Fruit fly (Drosophila melanogaster) whole organism, embryonic: ENCODE results near the gene ZIPIC.

Experiments
- Abd-B ChIP-seq: fragments of 200-800 bp; sonication (Bioruptor generic); optimal IDR thresholded peaks from 2 replicates; lab custom pipeline; 2018; ENCODE audit warnings: missing biosample characterization, mild to moderate bottlenecking, missing genetic modification characterization, moderate library complexity
- Antp ChIP-seq: fragments of 200-800 bp; sonication (Bioruptor generic); optimal IDR thresholded peaks from 3 replicates; lab custom pipeline; 2016; ENCODE audit warnings: missing biosample characterization, missing genetic modification characterization
- Atf-2 ChIP-seq: fragments of 200-800 bp; sonication (Bioruptor generic); optimal IDR thresholded peaks from 2 replicates; lab custom pipeline; 2016; ENCODE audit warnings: missing biosample characterization, missing genetic modification characterization
- Atf6 ChIP-seq: fragments of 200-800 bp; sonication (Bioruptor generic); IDR thresholded peaks from 2 replicates; pipeline ENCODE4 v1.3.6; 2022; ENCODE audit warnings: missing biosample characterization, missing genetic modification characterization
- Bdp1 ChIP-seq: fragments of 200-800 bp; sonication (Bioruptor generic); optimal IDR thresholded peaks from 3 replicates; lab custom pipeline; 2016; ENCODE audit warnings: missing biosample characterization, missing genetic modification characterization
- CG11695 ChIP-seq: fragments of 200-800 bp; sonication (Bioruptor generic); IDR thresholded peaks from 3 replicates; pipeline ENCODE4 v1.3.6; 2022; ENCODE audit warnings: missing biosample characterization, missing genetic modification characterization
- CG12744 ChIP-seq: fragments of 200-800 bp; sonication (Bioruptor generic); optimal IDR thresholded peaks from 2 replicates; lab custom pipeline; 2016; ENCODE audit warnings: missing biosample characterization, missing genetic modification characterization
- CG12942 ChIP-seq: fragments of 200-800 bp; sonication (Bioruptor generic); optimal IDR thresholded peaks from 3 replicates; lab custom pipeline; 2016; ENCODE audit warnings: missing biosample characterization, missing genetic modification characterization
- CG15514 ChIP-seq: fragments of 200-800 bp; sonication (Bioruptor generic); optimal IDR thresholded peaks from 3 replicates; lab custom pipeline; 2017; ENCODE audit warnings: missing biosample characterization, missing genetic modification characterization, mild to moderate bottlenecking, moderate library complexity, missing genetic modification reagents
- CG16815 ChIP-seq: fragments of 200-800 bp; sonication (Bioruptor generic); optimal IDR thresholded peaks from 3 replicates; lab custom pipeline; 2017; ENCODE audit warnings: missing biosample characterization, mild to moderate bottlenecking, missing genetic modification characterization
- CG17359 ChIP-seq: fragments of 200-800 bp; sonication (Bioruptor generic); optimal IDR thresholded peaks from 3 replicates; lab custom pipeline; 2018; ENCODE audit warnings: missing biosample characterization, mild to moderate bottlenecking, missing genetic modification characterization, moderate library complexity
- CG17912 ChIP-seq: fragments of 200-800 bp; sonication (Bioruptor generic); optimal IDR thresholded peaks from 2 replicates; lab custom pipeline; 2018; ENCODE audit warnings: missing biosample characterization, mild to moderate bottlenecking, missing genetic modification characterization
- CG2116 ChIP-seq: fragments of 200-800 bp; sonication (Bioruptor generic); optimal IDR thresholded peaks from 3 replicates; lab custom pipeline; 2018; ENCODE audit warnings: missing biosample characterization, mild to moderate bottlenecking, missing genetic modification characterization
- CG2199 ChIP-seq: fragments of 200-800 bp; sonication (Bioruptor generic); IDR thresholded peaks from 3 replicates; pipeline ENCODE4 v1.3.6; 2022; ENCODE audit warnings: missing biosample characterization, missing genetic modification characterization
- CG34422 ChIP-seq: fragments of 200-800 bp; sonication (Bioruptor generic); IDR thresholded peaks from 3 replicates; pipeline ENCODE4 v1.3.6; 2022; ENCODE audit warnings: missing biosample characterization, missing genetic modification characterization
- CG4360 ChIP-seq: fragments of 200-800 bp; sonication (Bioruptor generic); IDR thresholded peaks from 2 replicates; pipeline ENCODE4 v1.3.6; 2022; ENCODE audit warnings: missing biosample characterization, missing genetic modification characterization
- CG4424 ChIP-seq: fragments of 200-800 bp; sonication (Bioruptor generic); optimal IDR thresholded peaks from 3 replicates; lab custom pipeline; 2016; ENCODE audit warnings: missing biosample characterization, missing genetic modification characterization
- CG6254 ChIP-seq: fragments of 200-800 bp; sonication (Bioruptor generic); optimal IDR thresholded peaks from 3 replicates; lab custom pipeline; 2017; ENCODE audit warnings: mild to moderate bottlenecking, missing biosample characterization, missing genetic modification reagents, missing genetic modification characterization
- CG6854 ChIP-seq: fragments of 200-800 bp; sonication (Bioruptor generic); optimal IDR thresholded peaks from 3 replicates; lab custom pipeline; 2017; ENCODE audit warnings: missing biosample characterization, mild to moderate bottlenecking, missing genetic modification characterization
- CG8765 ChIP-seq: fragments of 200-800 bp; sonication (Bioruptor generic); IDR thresholded peaks from 2 replicates; pipeline ENCODE4 v1.3.6; 2022; ENCODE audit warnings: missing biosample characterization, missing genetic modification characterization
- CG8924 ChIP-seq: fragments of 200-800 bp; optimal IDR thresholded peaks from 3 replicates; lab custom pipeline; 2019; ENCODE audit warnings: missing biosample characterization, mild to moderate bottlenecking, missing genetic modification characterization, moderate library complexity
- CG9727 ChIP-seq: fragments of 200-800 bp; sonication (Bioruptor generic); optimal IDR thresholded peaks from 3 replicates; lab custom pipeline; 2017; ENCODE audit warnings: missing biosample characterization, mild to moderate bottlenecking, missing genetic modification characterization
- CTCF ChIP-seq: fragments of 200-800 bp; sonication (Bioruptor generic); optimal IDR thresholded peaks from 2 replicates; lab custom pipeline; 2017; ENCODE audit warnings: missing biosample characterization, mild to moderate bottlenecking, missing genetic modification characterization, moderate library complexity
- Chrac-16 ChIP-seq: fragments of 200-800 bp; sonication (Bioruptor generic); optimal IDR thresholded peaks from 3 replicates; lab custom pipeline; 2016; ENCODE audit warnings: missing biosample characterization, missing genetic modification characterization
- D ChIP-seq, 2 experiments: fragments of 200-800 bp in 1 of 2; fragments of >200 bp in 1 of 2; sonication (Bioruptor generic) in 1 of 2; optimal IDR thresholded peaks; 2 replicates in 1 of 2; 3 replicates in 1 of 2; lab custom pipeline; 2017; ENCODE audit warnings: mild to moderate bottlenecking in 1 of 2, missing biosample characterization in 1 of 2, missing genetic modification characterization in 1 of 2, missing genetic modification reagents in 1 of 2
- Dbx ChIP-seq: fragments of 200-800 bp; sonication (Bioruptor generic); IDR thresholded peaks from 3 replicates; pipeline ENCODE4 v1.3.6; 2022; ENCODE audit warnings: missing biosample characterization, missing genetic modification characterization
- Dek ChIP-seq: fragments of 200-800 bp; sonication (Bioruptor generic); optimal IDR thresholded peaks from 3 replicates; lab custom pipeline; 2019; ENCODE audit warnings: missing biosample characterization, mild to moderate bottlenecking, missing genetic modification characterization, moderate library complexity
- Doc3 ChIP-seq: fragments of 200-800 bp; sonication (Bioruptor generic); IDR thresholded peaks from 3 replicates; pipeline ENCODE4 v1.3.6; 2022; ENCODE audit warnings: missing biosample characterization, missing genetic modification characterization; ENCODE audit not compliant: partially characterized antibody
- Hr39 ChIP-seq: fragments of >200 bp; optimal IDR thresholded peaks from 2 replicates; lab custom pipeline; 2017
- Nf-YA ChIP-seq: fragments of 200-800 bp; sonication (Bioruptor generic); IDR thresholded peaks from 2 replicates; pipeline ENCODE4 v1.3.6; 2022; ENCODE audit warnings: missing biosample characterization, missing genetic modification characterization
- Opbp ChIP-seq: fragments of 200-800 bp; sonication (Bioruptor generic); IDR thresholded peaks from 3 replicates; pipeline ENCODE4 v1.3.6; 2022; ENCODE audit warnings: missing biosample characterization, missing genetic modification characterization; ENCODE audit not compliant: partially characterized antibody
- Rfx ChIP-seq: fragments of 200-800 bp; sonication (Bioruptor generic); IDR thresholded peaks from 2 replicates; pipeline ENCODE4 v1.3.6; 2022; ENCODE audit warnings: missing biosample characterization, missing genetic modification characterization
- Spps ChIP-seq: fragments of 200-800 bp; sonication (Bioruptor generic); optimal IDR thresholded peaks from 2 replicates; lab custom pipeline; 2018; ENCODE audit warnings: missing biosample characterization, mild to moderate bottlenecking, missing genetic modification characterization
- al ChIP-seq: fragments of 200-800 bp; sonication (Bioruptor generic); IDR thresholded peaks from 2 replicates; pipeline ENCODE4 v1.3.6; 2022; ENCODE audit warnings: missing biosample characterization, missing genetic modification characterization
- cad ChIP-seq: fragments of >200 bp; optimal IDR thresholded peaks from 2 replicates; lab custom pipeline; 2017; ENCODE audit warnings: missing biosample characterization, missing genetic modification characterization
- cas ChIP-seq: fragments of 200-800 bp; sonication (Bioruptor generic); IDR thresholded peaks from 2 replicates; pipeline ENCODE4 v1.3.6; 2022; ENCODE audit warnings: missing biosample characterization, missing genetic modification characterization
- ci ChIP-seq: fragments of 200-800 bp; sonication (Bioruptor generic); IDR thresholded peaks from 3 replicates; pipeline ENCODE4 v1.3.6; 2022; ENCODE audit warnings: missing biosample characterization, missing genetic modification characterization
- dmrt99B ChIP-seq: fragments of 200-800 bp; sonication (Bioruptor generic); optimal IDR thresholded peaks from 2 replicates; lab custom pipeline; 2018; ENCODE audit warnings: missing biosample characterization, mild to moderate bottlenecking, missing genetic modification characterization, moderate library complexity
- gsb-n ChIP-seq: fragments of 200-800 bp; sonication (Bioruptor generic); optimal IDR thresholded peaks from 3 replicates; lab custom pipeline; 2018; ENCODE audit warnings: missing biosample characterization, mild to moderate bottlenecking, missing genetic modification characterization
- hkb ChIP-seq, 2 experiments: fragments of 200-800 bp in 1 of 2; fragments of >200 bp in 1 of 2; sonication (Bioruptor generic) in 1 of 2; IDR thresholded peaks in 1 of 2; optimal IDR thresholded peaks in 1 of 2; 2 replicates each; pipeline versions ENCODE4 v1.3.6 to Lab custom; 2017 to 2022; ENCODE audit warnings: missing biosample characterization in 1 of 2, missing genetic modification characterization in 1 of 2
- kah ChIP-seq: fragments of 200-800 bp; sonication (Bioruptor generic); optimal IDR thresholded peaks from 2 replicates; lab custom pipeline; 2018; ENCODE audit warnings: missing biosample characterization, mild to moderate bottlenecking, missing genetic modification characterization
- mld ChIP-seq: fragments of 200-800 bp; sonication (Bioruptor generic); IDR thresholded peaks from 3 replicates; pipeline ENCODE4 v1.3.6; 2022; ENCODE audit warnings: missing biosample characterization, missing genetic modification characterization; ENCODE audit not compliant: partially characterized antibody
- org-1 ChIP-seq: fragments of 200-800 bp; sonication (Bioruptor generic); optimal IDR thresholded peaks from 2 replicates; lab custom pipeline; 2017; ENCODE audit warnings: missing biosample characterization, missing genetic modification characterization
- ro ChIP-seq: fragments of 200-800 bp; sonication (Bioruptor generic); IDR thresholded peaks from 2 replicates; pipeline ENCODE4 v1.3.6; 2022; ENCODE audit warnings: missing biosample characterization, missing genetic modification characterization
- tap ChIP-seq: fragments of 200-800 bp; optimal IDR thresholded peaks from 3 replicates; lab custom pipeline; 2019; ENCODE audit warnings: missing biosample characterization, mild to moderate bottlenecking, missing genetic modification characterization, moderate library complexity
- tgo ChIP-seq: fragments of 200-800 bp; sonication (Bioruptor generic); IDR thresholded peaks from 3 replicates; pipeline ENCODE4 v1.3.6; 2022; ENCODE audit warnings: missing biosample characterization, missing genetic modification characterization
- tin ChIP-seq: fragments of 200-800 bp; sonication (Bioruptor generic); optimal IDR thresholded peaks from 3 replicates; lab custom pipeline; 2016; ENCODE audit warnings: missing biosample characterization, missing genetic modification characterization
- toy ChIP-seq: fragments of 200-800 bp; sonication (Bioruptor generic); IDR thresholded peaks from 2 replicates; pipeline ENCODE4 v1.3.6; 2022; ENCODE audit warnings: missing biosample characterization, missing genetic modification characterization
- vfl ChIP-seq: fragments of 200-800 bp; sonication (Bioruptor generic); optimal IDR thresholded peaks from 2 replicates; lab custom pipeline; 2016; ENCODE audit warnings: missing biosample characterization, missing genetic modification characterization
- vnd ChIP-seq: fragments of 200-800 bp; sonication (Bioruptor generic); IDR thresholded peaks from 3 replicates; pipeline ENCODE4 v1.3.6; 2022; ENCODE audit warnings: missing biosample characterization, missing genetic modification characterization; ENCODE audit not compliant: partially characterized antibody
- wor ChIP-seq: fragments of 200-800 bp; sonication (Bioruptor generic); IDR thresholded peaks from 2 replicates; pipeline ENCODE4 v1.3.6; 2022; ENCODE audit warnings: missing biosample characterization, missing genetic modification characterization

Gene ZIPIC

dm6 chr3R:30055915-30056544 lies 19.4 kb upstream of the ZIPIC start, which contains the start of the genes Rpp14b and spn-A (continued):
- TF ChIP-seq CG15514 (no peak), Spps (no peak), vnd (GFP tag; lab: Robert Waterston, UW) (no peak), D (optimal IDR thresholded peaks at IDR 0.05; lab: Kevin White, UChicago) (no peak), D (GFP tag; optimal IDR thresholded peaks at IDR 0.05; lab: Kevin White, UChicago) (no peak), tap (tag; lab: Kevin White, UChicago) (no peak), CG4424 (no peak), Chrac-16 (GFP tag; lab: Kevin White, UChicago) (peak; percentile 7), CG8924 (tag; lab: Kevin White, UChicago) (no peak), Dek (tag; lab: Kevin White, UChicago) (peak; percentile 17), org-1 (GFP tag; lab: Kevin White, UChicago) (no peak), mld (no peak), CG12942 (GFP tag; lab: Kevin White, UChicago) (no peak), vfl (GFP tag; lab: Kevin White, UChicago) (no peak), Abd-B (GFP tag; lab: Kevin White, UChicago) (no peak), Rfx (peak; percentile 63), CG4360 (GFP tag; lab: Robert Waterston, UW) (no peak), cad (no peak), Atf-2 (GFP tag; lab: Kevin White, UChicago) (no peak), ro (GFP tag; lab: Robert Waterston, UW) (no peak), CG9727 (GFP tag; lab: Kevin White, UChicago) (no peak), cas (no peak), CTCF (no peak), Doc3 (GFP tag; lab: Robert Waterston, UW) (0 out of 3 replicates have a peak, but pooled peaks have one; percentile 7), toy (GFP tag; lab: Robert Waterston, UW) (no peak), Antp (GFP tag; lab: Kevin White, UChicago) (no peak), Hr39 (lab: Kevin White, UChicago) (no peak), wor (no peak), hkb (optimal IDR thresholded peaks at IDR 0.05; lab: Kevin White, UChicago) (no peak), hkb (GFP tag; IDR thresholded peaks at IDR 0.05; lab: Robert Waterston, UW) (no peak), tin (no peak), CG17912 (GFP tag; lab: Kevin White, UChicago) (no peak), Bdp1 (no peak), CG34422 (GFP tag; lab: Robert Waterston, UW) (no peak), CG2199 (GFP tag; lab: Robert Waterston, UW) (no peak; the same call in 2 of the 3 replicates), al (GFP tag; lab: Robert Waterston, UW) (0 out of 2 replicates have a peak, but pooled peaks have one; percentile 26), kah (no peak), Opbp (GFP tag; lab: Robert Waterston, UW) (no peak), CG2116 (no peak), CG6254 (no peak), Atf6 (peak; percentile 26; the same call in 1 of the 2 replicates), CG17359 (tag; lab: Kevin White, UChicago) (no peak), CG16815 (GFP tag; lab: Kevin White, UChicago) (peak; percentile 17), tgo (peak; percentile 35; the same call in 1 of the 3 replicates), gsb-n (tag; lab: Kevin White, UChicago) (no peak), CG8765 (GFP tag; lab: Robert Waterston, UW) (no peak), CG12744 (GFP tag; lab: Kevin White, UChicago) (no peak), CG11695 (GFP tag; lab: Robert Waterston, UW) (no peak), Dbx (no peak), dmrt99B (tag; lab: Kevin White, UChicago) (no peak), Nf-YA (GFP tag; lab: Robert Waterston, UW) (no peak), ci (peak; percentile 43; the same call in 2 of the 3 replicates), CG6854 (GFP tag; lab: Kevin White, UChicago) (no peak)
